Worm (Caenorhabditis elegans) whole organism, L2 larva: ENCODE data around the gene F20D6.1.

ENCODE experiments used
- egl-27 ChIP-seq: sonication (generic microtip); optimal IDR thresholded peaks from 3 replicates; lab custom pipeline; 2017; ENCODE audit warnings: missing biosample characterization, missing genetic modification reagents, missing genetic modification characterization
- elt-1 ChIP-seq: fragments of 150-350 bp; optimal IDR thresholded peaks from 2 replicates; lab custom pipeline; 2014; ENCODE audit warnings: missing biosample characterization, missing genetic modification characterization
- lin-13 ChIP-seq: fragments of 150-350 bp; optimal IDR thresholded peaks from 2 replicates; lab custom pipeline; 2014; ENCODE audit warnings: missing biosample characterization, missing genetic modification reagents, missing genetic modification characterization
- lin-39 ChIP-seq: fragments of 150-350 bp; optimal IDR thresholded peaks from 2 replicates; lab custom pipeline; 2014; ENCODE audit warnings: missing biosample characterization, missing genetic modification reagents, missing genetic modification characterization
- mbf-1 ChIP-seq: sonication (generic microtip); optimal IDR thresholded peaks from 2 replicates; lab custom pipeline; 2017; ENCODE audit warnings: missing biosample characterization, missing genetic modification characterization
- nhr-10 ChIP-seq: sonication (generic microtip); optimal IDR thresholded peaks from 2 replicates; lab custom pipeline; 2017; ENCODE audit warnings: missing biosample characterization, missing genetic modification characterization
- nhr-6 ChIP-seq: fragments of 150-350 bp; optimal IDR thresholded peaks from 2 replicates; lab custom pipeline; 2014; ENCODE audit warnings: missing biosample characterization, missing genetic modification characterization
- unc-39 ChIP-seq: fragments of 150-350 bp; optimal IDR thresholded peaks from 2 replicates; lab custom pipeline; 2014; ENCODE audit warnings: missing biosample characterization, missing genetic modification characterization
- unc-62 ChIP-seq: fragments of 150-350 bp; optimal IDR thresholded peaks from 2 replicates; lab custom pipeline; 2014; ENCODE audit warnings: missing biosample characterization, missing genetic modification reagents, missing genetic modification characterization

- TF ChIP-seq egl-27 (tag; lab: Kevin White, UChicago) = no peak
- TF ChIP-seq nhr-10 (tag; lab: Kevin White, UChicago) = no peak
- no peak for TF ChIP-seq nhr-6
- no peak for TF ChIP-seq lin-13 (GFP tag; lab: Kevin White, UChicago)
- no peak for TF ChIP-seq lin-39
- no peak for TF ChIP-seq elt-1 (tag; lab: Kevin White, UChicago)
- no peak for TF ChIP-seq mbf-1 (tag; lab: Kevin White, UChicago)
- TF ChIP-seq unc-62 = no peak
- TF ChIP-seq unc-39 (tag; lab: Kevin White, UChicago) = no peak
Measured at ce11 chrV:8226812-8227211, 36.3 kb downstream of the F20D6.1 start, which contains the start of gene K07C11.10.
